Worm (Caenorhabditis elegans) whole organism, mixed stage, embryonic: Measurements from ENCODE around the gene W01C8.1.

Source experiments
- M03D4.4 ChIP-seq: sonication (generic microtip); optimal IDR thresholded peaks from 2 replicates; lab custom pipeline; 2017; ENCODE audit warnings: mild to moderate bottlenecking, missing genetic modification characterization, missing compliant biosample characterization
- bed-3 ChIP-seq: fragments of 200-800 bp; sonication (Bioruptor generic); optimal IDR thresholded peaks from 3 replicates; lab custom pipeline; 2018; ENCODE audit warnings: mild to moderate bottlenecking, missing genetic modification characterization, moderate library complexity, missing compliant biosample characterization
- blmp-1 ChIP-seq: fragments of 150-350 bp; optimal IDR thresholded peaks from 2 replicates; lab custom pipeline; 2014; ENCODE audit warnings: missing biosample characterization, missing genetic modification characterization
- ceh-39 ChIP-seq: fragments of 150-350 bp; optimal IDR thresholded peaks from 2 replicates; lab custom pipeline; 2014; ENCODE audit warnings: missing biosample characterization, missing genetic modification characterization
- ceh-43 ChIP-seq: fragments of 200-800 bp; sonication (Bioruptor generic); optimal IDR thresholded peaks from 2 replicates; lab custom pipeline; 2018; ENCODE audit warnings: mild to moderate bottlenecking, missing genetic modification characterization, moderate library complexity, missing compliant biosample characterization
- ceh-83 ChIP-seq: fragments of 200-800 bp; sonication (Bioruptor generic); optimal IDR thresholded peaks from 2 replicates; lab custom pipeline; 2018; ENCODE audit warnings: mild to moderate bottlenecking, missing genetic modification characterization, missing compliant biosample characterization
- ces-1 ChIP-seq: fragments of 150-350 bp; optimal IDR thresholded peaks from 2 replicates; lab custom pipeline; 2014; ENCODE audit warnings: missing biosample characterization, missing genetic modification reagents, missing genetic modification characterization
- cnd-1 ChIP-seq: fragments of 200-800 bp; sonication (Bioruptor generic); optimal IDR thresholded peaks from 2 replicates; lab custom pipeline; 2018; ENCODE audit warnings: mild to moderate bottlenecking, missing genetic modification characterization, missing compliant biosample characterization
- drap-1 ChIP-seq: fragments of 200-800 bp; sonication (Bioruptor generic); optimal IDR thresholded peaks from 3 replicates; lab custom pipeline; 2018; ENCODE audit warnings: mild to moderate bottlenecking, missing genetic modification characterization, missing compliant biosample characterization
- elt-1 ChIP-seq: sonication (generic microtip); optimal IDR thresholded peaks from 2 replicates; lab custom pipeline; 2017; ENCODE audit warnings: missing genetic modification characterization, mild to moderate bottlenecking, missing compliant biosample characterization, antibody characterized with exemption, moderate library complexity, borderline replicate concordance; ENCODE audit not compliant: insufficient read depth
- elt-3 ChIP-seq: fragments of 150-350 bp; optimal IDR thresholded peaks from 2 replicates; lab custom pipeline; 2014; ENCODE audit warnings: missing biosample characterization, missing genetic modification characterization
- flh-1 ChIP-seq: fragments of 200-800 bp; sonication (Bioruptor generic); optimal IDR thresholded peaks from 2 replicates; lab custom pipeline; 2018; ENCODE audit warnings: mild to moderate bottlenecking, missing genetic modification characterization, moderate library complexity, missing compliant biosample characterization
- ham-2 ChIP-seq: fragments of 200-800 bp; sonication (Bioruptor generic); optimal IDR thresholded peaks from 2 replicates; lab custom pipeline; 2018; ENCODE audit warnings: mild to moderate bottlenecking, missing genetic modification characterization, missing compliant biosample characterization
- hlh-1 ChIP-seq: fragments of 150-350 bp; optimal IDR thresholded peaks from 2 replicates; lab custom pipeline; 2014; ENCODE audit warnings: missing biosample characterization, missing genetic modification reagents, missing genetic modification characterization
- lin-13 ChIP-seq: fragments of 150-350 bp; optimal IDR thresholded peaks from 2 replicates; lab custom pipeline; 2014; ENCODE audit warnings: missing biosample characterization, missing genetic modification characterization
- lin-32 ChIP-seq: fragments of 200-800 bp; sonication (Bioruptor generic); optimal IDR thresholded peaks from 2 replicates; lab custom pipeline; 2018; ENCODE audit warnings: mild to moderate bottlenecking, missing genetic modification characterization, missing compliant biosample characterization
- lsy-2 ChIP-seq: fragments of 150-350 bp; optimal IDR thresholded peaks from 2 replicates; lab custom pipeline; 2014; ENCODE audit warnings: missing biosample characterization, missing genetic modification characterization
- mab-5 ChIP-seq: fragments of 150-350 bp; optimal IDR thresholded peaks from 2 replicates; lab custom pipeline; 2014; ENCODE audit warnings: missing biosample characterization, missing genetic modification characterization
- mep-1 ChIP-seq: fragments of 150-350 bp; optimal IDR thresholded peaks from 2 replicates; lab custom pipeline; 2017; ENCODE audit warnings: missing biosample characterization, missing genetic modification reagents, missing genetic modification characterization, inconsistent platforms
- nhr-12 ChIP-seq: fragments of 150-350 bp; optimal IDR thresholded peaks from 2 replicates; lab custom pipeline; 2014; ENCODE audit warnings: missing biosample characterization, missing genetic modification characterization
- nhr-2 ChIP-seq: fragments of 150-350 bp; optimal IDR thresholded peaks from 2 replicates; lab custom pipeline; 2014; ENCODE audit warnings: missing biosample characterization, missing genetic modification characterization
- nhr-237 ChIP-seq: fragments of 150-350 bp; optimal IDR thresholded peaks from 2 replicates; lab custom pipeline; 2014; ENCODE audit warnings: missing biosample characterization, missing genetic modification characterization
- nhr-28 ChIP-seq: fragments of 150-350 bp; optimal IDR thresholded peaks from 2 replicates; lab custom pipeline; 2014; ENCODE audit warnings: missing biosample characterization, missing genetic modification characterization
- nhr-76 ChIP-seq: sonication (generic microtip); optimal IDR thresholded peaks from 2 replicates; lab custom pipeline; 2017; ENCODE audit warnings: missing biosample characterization, missing genetic modification characterization
- pha-4 ChIP-seq: fragments of 150-350 bp; optimal IDR thresholded peaks from 2 replicates; lab custom pipeline; 2018; ENCODE audit warnings: missing biosample characterization, missing genetic modification reagents, missing genetic modification characterization
- sem-2 ChIP-seq: fragments of 200-800 bp; sonication (Bioruptor generic); optimal IDR thresholded peaks from 2 replicates; lab custom pipeline; 2018; ENCODE audit warnings: mild to moderate bottlenecking, missing genetic modification characterization, missing compliant biosample characterization
- snpc-4 ChIP-seq: fragments of 150-350 bp; optimal IDR thresholded peaks from 2 replicates; lab custom pipeline; 2014; ENCODE audit warnings: missing biosample characterization, missing genetic modification characterization
- sptf-1 ChIP-seq: sonication (generic microtip); optimal IDR thresholded peaks from 2 replicates; lab custom pipeline; 2017; ENCODE audit warnings: mild to moderate bottlenecking, missing genetic modification characterization, moderate library complexity, missing compliant biosample characterization
- tbx-8 ChIP-seq: fragments of 200-800 bp; sonication (Bioruptor generic); optimal IDR thresholded peaks from 2 replicates; lab custom pipeline; 2018; ENCODE audit warnings: mild to moderate bottlenecking, missing genetic modification characterization, moderate library complexity, missing compliant biosample characterization
- unc-120 ChIP-seq: sonication (generic microtip); optimal IDR thresholded peaks from 2 replicates; lab custom pipeline; 2017; ENCODE audit warnings: missing genetic modification characterization, missing compliant biosample characterization; ENCODE audit not compliant: poor library complexity, severe bottlenecking
- unc-39 ChIP-seq: fragments of 150-350 bp; optimal IDR thresholded peaks from 2 replicates; lab custom pipeline; 2014; ENCODE audit warnings: missing biosample characterization, missing genetic modification characterization
- unc-62 ChIP-seq: fragments of 150-350 bp; optimal IDR thresholded peaks from 2 replicates; lab custom pipeline; 2014; ENCODE audit warnings: missing biosample characterization, missing genetic modification reagents, missing genetic modification characterization
- zip-8 ChIP-seq: fragments of 150-350 bp; optimal IDR thresholded peaks from 2 replicates; lab custom pipeline; 2014; ENCODE audit warnings: missing biosample characterization, missing genetic modification characterization

Gene W01C8.1

ce11 chrX:5692099-5692498 lies at the start of gene W01C8.1:
Gene W01C8.1, plus strand, starts transcription at chrX:5692399.
- TF ChIP-seq nhr-2 (no peak), drap-1 (GFP tag; lab: Kevin White, UChicago) (no peak), lin-32 (no peak), elt-3 (no peak), hlh-1 (no peak), pha-4 (no peak), nhr-28 (tag; lab: Kevin White, UChicago) (no peak), unc-39 (tag; lab: Kevin White, UChicago) (no peak), nhr-76 (no peak), nhr-237 (no peak), elt-1 (no peak), zip-8 (tag; lab: Kevin White, UChicago) (no peak), snpc-4 (tag; lab: Kevin White, UChicago) (no peak), ham-2 (GFP tag; lab: Kevin White, UChicago) (no peak), lin-13 (tag; lab: Kevin White, UChicago) (no peak), ceh-83 (GFP tag; lab: Kevin White, UChicago) (no peak), blmp-1 (tag; lab: Kevin White, UChicago) (no peak), sptf-1 (tag; lab: Kevin White, UChicago) (no peak)

- TF ChIP-seq ceh-83 (GFP tag; lab: Kevin White, UChicago) (no peak), blmp-1 (tag; lab: Kevin White, UChicago) (no peak), hlh-1 (no peak), nhr-237 (no peak), flh-1 (no peak), ham-2 (GFP tag; lab: Kevin White, UChicago) (no peak), drap-1 (GFP tag; lab: Kevin White, UChicago) (no peak), nhr-12 (tag; lab: Kevin White, UChicago) (no peak), nhr-76 (no peak), snpc-4 (tag; lab: Kevin White, UChicago) (no peak)
Observed at ce11 chrX:5644112-5644511, 48.1 kb upstream of the W01C8.1 start.

DNA sequence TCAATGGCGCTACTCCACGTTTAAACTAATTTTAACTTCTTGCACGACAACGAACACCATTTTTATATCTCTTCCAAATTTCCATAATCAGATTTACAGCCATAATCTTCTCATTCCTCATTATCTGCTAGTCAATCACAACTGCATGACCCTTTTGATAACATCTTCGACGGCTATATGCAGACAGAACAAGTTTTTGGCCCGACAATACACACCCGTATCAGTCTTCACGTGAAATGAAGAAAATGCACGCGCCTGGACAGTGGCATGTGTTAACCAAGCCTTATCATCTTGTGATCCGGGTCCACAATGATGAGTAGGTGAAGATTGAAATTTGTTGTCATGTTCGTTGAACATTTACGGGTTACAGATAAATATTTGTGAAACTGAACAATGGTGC lies 46.6 kb upstream of the W01C8.1 start:
- TF ChIP-seq sptf-1 (tag; lab: Kevin White, UChicago) (no peak), ceh-83 (GFP tag; lab: Kevin White, UChicago) (no peak), elt-1 (peak; percentile 86), nhr-237 (no peak), unc-120 (tag; lab: Kevin White, UChicago) (no peak), elt-3 (peak; percentile 24), bed-3 (GFP tag; lab: Kevin White, UChicago) (no peak), unc-62 (GFP tag; lab: Kevin White, UChicago) (no peak), M03D4.4 (tag; lab: Kevin White, UChicago) (no peak), tbx-8 (GFP tag; lab: Kevin White, UChicago) (no peak), lin-13 (tag; lab: Kevin White, UChicago) (no peak), hlh-1 (no peak), nhr-76 (no peak), flh-1 (no peak), cnd-1 (no peak), ceh-43 (no peak)

ce11 chrX:5646951-5647423 lies 45.2 kb upstream of the W01C8.1 start, which contains the start of gene T22B7.3:
Gene T22B7.3, plus strand, starts transcription at chrX:5647373.
- TF ChIP-seq ceh-39 (tag; lab: Kevin White, UChicago) (no peak), nhr-76 (no peak), elt-1 (no peak), bed-3 (GFP tag; lab: Kevin White, UChicago) (no peak), lsy-2 (tag; lab: Kevin White, UChicago) (no peak), mab-5 (tag; lab: Kevin White, UChicago) (no peak), sptf-1 (tag; lab: Kevin White, UChicago) (no peak), mep-1 (tag; lab: Kevin White, UChicago) (no peak), ces-1 (GFP tag; lab: Kevin White, UChicago) (no peak), hlh-1 (no peak), drap-1 (GFP tag; lab: Kevin White, UChicago) (no peak), pha-4 (no peak)

DNA sequence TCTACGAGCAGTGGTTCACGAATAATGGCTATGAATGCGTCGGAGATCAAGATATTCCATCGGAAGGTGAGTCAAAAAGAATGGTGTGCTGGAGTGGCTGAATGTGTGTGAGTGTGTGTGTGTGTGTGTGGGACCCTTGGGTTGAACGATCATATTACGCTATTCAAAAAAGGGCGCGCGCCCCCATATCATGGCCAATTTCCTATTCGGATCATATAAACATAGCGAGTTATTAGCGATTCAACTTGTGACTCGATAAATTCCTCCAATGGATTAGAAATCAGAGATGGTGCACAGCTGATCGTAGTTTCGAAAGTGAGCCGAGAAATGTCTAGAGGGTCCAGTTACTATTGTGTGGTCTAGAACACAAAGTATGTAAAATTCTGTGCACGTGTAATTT lies 44.3 kb upstream of the W01C8.1 start, which contains the start of gene srv-7:
TSS of gene srv-7 (minus strand) at position 101 of the 400 bp plus-strand sequence.
- no peak for TF ChIP-seq flh-1
- no peak for TF ChIP-seq hlh-1
- no peak for TF ChIP-seq nhr-237
- no peak for TF ChIP-seq mab-5 (tag; lab: Kevin White, UChicago)
- no peak for TF ChIP-seq unc-62 (GFP tag; lab: Kevin White, UChicago)
- no peak for TF ChIP-seq sem-2 (GFP tag; lab: Kevin White, UChicago)
- TF ChIP-seq nhr-28 (tag; lab: Kevin White, UChicago): no peak
